Fruit fly (Drosophila melanogaster) ovary, adult (tissue): ENCODE results near the gene UQCR-6.4L.
"Not testable (repeated sequence)": the region's sequence is repeated elsewhere in the genome, so short reads cannot be mapped to it uniquely, and the experiment has no call there.

Experiments
- CG17801 ChIP-seq: fragments of 200-800 bp; optimal IDR thresholded peaks from 2 replicates; lab custom pipeline; 2019; ENCODE audit warnings: missing biosample characterization, mild to moderate bottlenecking, missing genetic modification characterization, moderate library complexity; ENCODE audit not compliant: partially characterized antibody

Gene UQCR-6.4L

DNA sequence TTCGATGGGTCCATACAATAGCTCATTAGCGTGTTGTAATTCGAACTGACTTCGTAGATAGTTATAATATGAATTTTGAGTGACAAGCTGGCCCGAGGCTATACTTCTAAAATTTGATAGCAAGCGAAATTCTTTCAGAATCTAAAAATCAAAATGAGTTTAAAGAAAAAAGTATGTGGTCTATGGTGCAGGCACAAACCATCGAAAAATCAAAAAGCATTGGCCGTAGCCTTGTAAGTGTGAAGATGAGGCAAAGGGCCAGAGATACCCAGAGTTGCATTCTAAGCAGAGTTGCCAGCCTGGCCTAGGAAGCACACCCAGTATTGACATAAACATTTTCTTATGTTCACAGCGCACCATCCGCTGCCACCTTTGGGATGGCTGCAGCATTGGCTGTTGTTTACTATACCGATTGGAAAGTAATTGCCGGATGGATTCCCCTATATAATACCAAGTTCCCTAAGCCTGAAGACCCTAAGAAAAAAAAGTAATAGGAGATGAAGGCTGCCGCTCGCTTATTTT is at the start of gene UQCR-6.4L:
TSS of gene UQCR-6.4L (plus strand) at position 51 of the 522 bp plus-strand sequence.
- TF ChIP-seq CG17801 (GFP tag; lab: Kevin White, UChicago) = no peak

DNA sequence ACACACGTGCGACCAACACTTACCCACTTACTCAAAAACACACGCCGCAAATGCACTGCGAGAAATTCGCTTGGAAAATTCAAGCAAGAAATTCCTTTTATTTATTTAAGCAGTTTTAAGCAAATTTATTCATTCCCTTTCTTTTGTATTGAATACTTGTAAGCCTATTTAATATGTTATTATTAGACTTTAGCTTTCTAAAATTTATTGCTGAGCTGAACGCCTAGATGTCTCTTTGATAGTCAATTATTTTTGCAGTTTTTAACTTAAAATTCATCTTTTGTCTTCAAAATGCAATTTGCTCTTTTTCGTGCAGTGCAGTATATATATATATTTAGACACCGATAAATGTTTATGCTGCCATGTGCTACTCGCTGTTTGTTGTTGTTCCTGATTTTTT is 32.6 kb upstream of the UQCR-6.4L start:
- peak; percentile 63 for TF ChIP-seq CG17801 (GFP tag; lab: Kevin White, UChicago)

dm6 chr3L:16542998-16543624 is 23.4 kb upstream of the UQCR-6.4L start, which contains the start of gene CG43373:
Gene CG43373, minus strand, starts transcription at chr3L:16543370.
- no peak for TF ChIP-seq CG17801 (GFP tag; lab: Kevin White, UChicago)

dm6 chr3L:16544220-16544619 is 22.3 kb upstream of the UQCR-6.4L start:
- TF ChIP-seq CG17801 (GFP tag; lab: Kevin White, UChicago) = no peak

- TF ChIP-seq CG17801 (GFP tag; lab: Kevin White, UChicago) = no peak
Observed at dm6 chr3L:16545511-16545910, 21.0 kb upstream of the UQCR-6.4L start, which contains the start of gene CG13033. Gene CG13033, minus strand, starts transcription at chr3L:16545628.

dm6 chr3L:16546159-16546558 is 20.4 kb upstream of the UQCR-6.4L start:
- TF ChIP-seq CG17801 (GFP tag; lab: Kevin White, UChicago) = no peak

DNA sequence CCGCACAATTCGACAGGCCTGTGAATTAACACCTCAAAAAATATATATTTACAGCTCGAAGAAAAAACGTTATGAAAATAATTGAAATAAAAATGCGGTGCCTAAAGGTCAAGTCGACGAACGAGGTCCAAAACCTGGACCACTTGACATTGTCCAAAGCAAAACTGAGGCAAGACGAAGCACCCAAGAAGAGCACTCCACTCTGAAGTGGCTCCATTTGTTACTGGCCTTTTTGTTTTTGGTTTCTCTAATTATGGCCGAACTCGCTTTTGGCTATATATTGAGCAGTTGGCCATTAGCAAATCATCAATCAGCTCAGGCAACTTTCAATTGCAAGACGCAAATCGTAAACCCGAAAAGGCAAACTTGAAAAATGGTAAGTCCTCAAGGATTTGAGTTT is 10.0 kb upstream of the UQCR-6.4L start, which contains the start of gene CG4229:
TSS of gene CG4229 (plus strand) at position 301 of the 400 bp plus-strand sequence.
- no peak for TF ChIP-seq CG17801 (GFP tag; lab: Kevin White, UChicago)

- TF ChIP-seq CG17801 (GFP tag; lab: Kevin White, UChicago) = no peak
Observed at dm6 chr3L:16563361-16563760, 3.2 kb upstream of the UQCR-6.4L start.

- no peak for TF ChIP-seq CG17801 (GFP tag; lab: Kevin White, UChicago)
Observed at dm6 chr3L:16566093-16566492, 457 bp upstream of the UQCR-6.4L start.

DNA sequence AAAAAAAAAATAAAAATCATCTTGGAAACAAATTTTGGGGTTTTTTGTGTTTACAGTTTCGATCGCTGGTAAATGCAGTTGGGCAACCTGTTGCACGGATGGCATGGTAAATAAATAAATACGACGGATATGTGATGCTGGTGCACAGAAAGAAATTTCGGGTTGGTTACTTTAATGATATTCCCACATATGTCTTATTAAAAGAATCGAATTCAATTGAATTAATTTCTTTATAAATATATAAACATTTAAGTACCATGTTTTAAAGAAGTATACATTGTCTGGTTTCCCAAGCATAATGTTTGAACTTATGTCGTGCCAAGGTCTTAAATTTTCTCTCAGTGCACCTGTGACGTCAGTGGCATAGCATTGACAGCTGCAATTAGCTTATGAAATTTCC is 945 bp downstream of the UQCR-6.4L start:
- no peak for TF ChIP-seq CG17801 (GFP tag; lab: Kevin White, UChicago)

- no peak for TF ChIP-seq CG17801 (GFP tag; lab: Kevin White, UChicago)
Observed at dm6 chr3L:16569456-16569855, 2.9 kb downstream of the UQCR-6.4L start.

DNA sequence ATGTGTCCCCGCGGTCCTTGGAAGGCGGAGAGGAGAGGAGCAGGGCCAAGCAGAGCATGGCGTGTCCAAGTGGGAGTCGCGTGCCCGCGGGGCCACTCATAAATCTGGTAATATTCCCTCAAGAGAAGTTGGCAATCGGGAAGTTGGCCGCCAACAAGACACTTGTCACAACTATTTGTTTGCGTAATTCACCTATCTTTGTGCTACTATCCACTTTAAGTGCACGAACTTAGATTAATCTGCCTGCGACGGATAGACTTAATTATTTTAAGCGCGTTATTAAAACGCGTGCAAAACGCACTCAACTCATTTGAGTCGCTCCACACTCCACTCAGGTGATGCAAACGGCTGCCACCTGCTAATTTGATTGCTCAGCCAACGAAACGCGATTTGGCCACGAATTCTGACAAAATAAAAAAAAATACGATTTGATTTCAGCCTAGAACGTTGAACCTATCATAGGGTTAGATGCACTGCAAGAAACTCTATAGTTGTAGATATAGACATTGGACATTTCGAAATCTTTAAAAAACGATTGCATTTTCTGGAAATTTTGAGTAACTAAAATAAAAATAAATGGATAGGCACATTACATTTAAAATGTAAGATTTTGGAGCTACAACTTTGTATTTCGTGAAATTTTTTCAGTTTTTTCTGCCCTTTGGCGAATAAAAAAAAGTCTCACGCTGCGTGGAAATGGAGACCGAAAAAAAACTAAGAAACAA is 4.6 kb downstream of the UQCR-6.4L start:
- TF ChIP-seq CG17801 (GFP tag; lab: Kevin White, UChicago) = no peak

- no peak for TF ChIP-seq CG17801 (GFP tag; lab: Kevin White, UChicago)
Observed at dm6 chr3L:16571739-16572063, 5.2 kb downstream of the UQCR-6.4L start.

- no peak for TF ChIP-seq CG17801 (GFP tag; lab: Kevin White, UChicago)
Observed at dm6 chr3L:16572208-16572607, 5.7 kb downstream of the UQCR-6.4L start.

- not testable (repeated sequence) for TF ChIP-seq CG17801 (GFP tag; lab: Kevin White, UChicago)
Observed at dm6 chr3L:16573234-16573633, 6.7 kb downstream of the UQCR-6.4L start, which contains the start of gene Mipp1. Gene Mipp1, minus strand, starts transcription at chr3L:16573334.
